Worm (Caenorhabditis elegans) whole organism, young adult: Measurements from ENCODE around the gene egl-21.

ENCODE experiments used
- C06A6.2 ChIP-seq: fragments of 200-800 bp; sonication (Bioruptor generic); conservative IDR thresholded peaks from 2 replicates; pipeline ENCODE4 v1.3.6; 2022; ENCODE audit warnings: missing genetic modification characterization, missing compliant biosample characterization
- F37B4.10 ChIP-seq: fragments of 200-800 bp; sonication (Bioruptor generic); IDR thresholded peaks from 2 replicates; pipeline ENCODE4 v1.3.6; 2022; ENCODE audit warnings: missing genetic modification characterization, missing compliant biosample characterization
- K11D2.4 ChIP-seq: fragments of 200-800 bp; sonication (Bioruptor generic); IDR thresholded peaks from 2 replicates; pipeline ENCODE4 v1.3.6; 2022; ENCODE audit warnings: missing genetic modification reagents, missing genetic modification characterization, missing compliant biosample characterization
- T26A5.8 ChIP-seq: sonication (generic microtip); optimal IDR thresholded peaks from 2 replicates; lab custom pipeline; 2016; ENCODE audit warnings: missing genetic modification characterization, missing compliant biosample characterization
- Y95B8A.8 ChIP-seq: fragments of 200-800 bp; sonication (Bioruptor generic); IDR thresholded peaks from 2 replicates; pipeline ENCODE4 v1.3.6; 2022; ENCODE audit warnings: missing genetic modification reagents, missing genetic modification characterization, missing compliant biosample characterization
- ZK185.1 ChIP-seq: sonication (generic microtip); optimal IDR thresholded peaks from 2 replicates; lab custom pipeline; 2016; ENCODE audit warnings: mild to moderate bottlenecking, missing genetic modification characterization, missing compliant biosample characterization; ENCODE audit not compliant: poor library complexity, severe bottlenecking
- atf-7 ChIP-seq: sonication (generic microtip); optimal IDR thresholded peaks from 2 replicates; lab custom pipeline; 2017; ENCODE audit warnings: mild to moderate bottlenecking, missing genetic modification characterization, missing compliant biosample characterization
- attf-6 ChIP-seq: fragments of 200-800 bp; sonication (Bioruptor generic); IDR thresholded peaks from 2 replicates; pipeline ENCODE4 v1.3.6; 2022; ENCODE audit warnings: missing genetic modification reagents, missing genetic modification characterization, missing compliant biosample characterization
- bed-2 ChIP-seq: fragments of 200-800 bp; sonication (Bioruptor generic); IDR thresholded peaks from 2 replicates; pipeline ENCODE4 v1.3.6; 2022; ENCODE audit warnings: missing genetic modification reagents, missing genetic modification characterization, missing compliant biosample characterization
- ccch-3 ChIP-seq: fragments of 200-800 bp; sonication (Bioruptor generic); optimal IDR thresholded peaks from 2 replicates; lab custom pipeline; 2018; ENCODE audit warnings: mild to moderate bottlenecking, missing genetic modification characterization, missing compliant biosample characterization
- cebp-1 ChIP-seq, 2 experiments: fragments of 200-800 bp in 1 of 2; sonication (Bioruptor generic) in 1 of 2; sonication (generic microtip) in 1 of 2; IDR thresholded peaks in 1 of 2; optimal IDR thresholded peaks in 1 of 2; 2 replicates each; pipeline versions ENCODE4 v1.3.6 to Lab custom; 2017 to 2022; ENCODE audit warnings: missing compliant biosample characterization in 2 of 2, missing genetic modification characterization in 2 of 2, mild to moderate bottlenecking in 1 of 2, missing genetic modification reagents in 1 of 2, moderate library complexity in 1 of 2
- ceh-40 ChIP-seq: fragments of 200-800 bp; sonication (Bioruptor generic); IDR thresholded peaks from 2 replicates; pipeline ENCODE4 v1.3.6; 2022; ENCODE audit warnings: missing genetic modification characterization, missing compliant biosample characterization
- ceh-58 ChIP-seq: fragments of 200-800 bp; sonication (Bioruptor generic); IDR thresholded peaks from 2 replicates; pipeline ENCODE4 v1.3.6; 2022; ENCODE audit warnings: missing genetic modification characterization, missing compliant biosample characterization
- egl-44 ChIP-seq: fragments of 200-800 bp; sonication (Bioruptor generic); IDR thresholded peaks from 2 replicates; pipeline ENCODE4 v1.3.6; 2022; ENCODE audit warnings: missing genetic modification reagents, missing genetic modification characterization, missing compliant biosample characterization
- egrh-3 ChIP-seq: fragments of 200-800 bp; sonication (Bioruptor generic); IDR thresholded peaks from 2 replicates; pipeline ENCODE4 v1.3.6; 2022; ENCODE audit warnings: missing genetic modification reagents, missing genetic modification characterization, missing compliant biosample characterization
- ekl-4 ChIP-seq: fragments of 200-800 bp; sonication (Bioruptor generic); IDR thresholded peaks from 2 replicates; pipeline ENCODE4 v1.3.6; 2022; ENCODE audit warnings: missing genetic modification reagents, missing genetic modification characterization, missing compliant biosample characterization
- him-1 ChIP-seq: sonication (generic microtip); optimal IDR thresholded peaks from 2 replicates; lab custom pipeline; 2016; ENCODE audit warnings: missing genotype, missing genetic modification reagents, missing genetic modification characterization, missing compliant biosample characterization
- hlh-26 ChIP-seq: fragments of 200-800 bp; sonication (Bioruptor generic); conservative IDR thresholded peaks from 2 replicates; pipeline ENCODE4 v1.3.6; 2022; ENCODE audit warnings: missing genetic modification reagents, missing genetic modification characterization, missing compliant biosample characterization
- hrde-1 ChIP-seq: sonication (generic microtip); optimal IDR thresholded peaks from 2 replicates; lab custom pipeline; 2016; ENCODE audit warnings: missing genetic modification characterization, mild to moderate bottlenecking, missing compliant biosample characterization, moderate library complexity, missing genotype, missing genetic modification reagents, borderline replicate concordance
- hsf-1 ChIP-seq: fragments of 200-800 bp; sonication (Bioruptor generic); IDR thresholded peaks from 2 replicates; pipeline ENCODE4 v1.3.6; 2022; ENCODE audit warnings: missing genetic modification reagents, missing genetic modification characterization, missing compliant biosample characterization
- let-526 ChIP-seq: fragments of 200-800 bp; sonication (Bioruptor generic); IDR thresholded peaks from 2 replicates; pipeline ENCODE4 v1.3.6; 2022; ENCODE audit warnings: missing genetic modification reagents, missing genetic modification characterization, missing compliant biosample characterization
- madf-3 ChIP-seq: fragments of 200-800 bp; sonication (Bioruptor generic); IDR thresholded peaks from 2 replicates; pipeline ENCODE4 v1.3.6; 2022; ENCODE audit warnings: missing genetic modification reagents, missing genetic modification characterization, missing compliant biosample characterization
- mel-28 ChIP-seq: sonication (generic microtip); optimal IDR thresholded peaks from 2 replicates; lab custom pipeline; 2016; ENCODE audit warnings: borderline replicate concordance, mild to moderate bottlenecking, missing genetic modification characterization, missing compliant biosample characterization
- nhr-120 ChIP-seq: fragments of 200-800 bp; sonication (Bioruptor generic); IDR thresholded peaks from 2 replicates; pipeline ENCODE4 v1.3.6; 2022; ENCODE audit warnings: missing genetic modification characterization, missing compliant biosample characterization
- nhr-27 ChIP-seq: fragments of 200-800 bp; sonication (Bioruptor generic); optimal IDR thresholded peaks from 2 replicates; lab custom pipeline; 2018; ENCODE audit warnings: mild to moderate bottlenecking, missing genetic modification characterization, moderate library complexity, missing compliant biosample characterization
- nhr-80 ChIP-seq: sonication (generic microtip); optimal IDR thresholded peaks from 2 replicates; lab custom pipeline; 2016; ENCODE audit warnings: missing genetic modification characterization, missing compliant biosample characterization
- nhr-90 ChIP-seq: sonication (generic microtip); optimal IDR thresholded peaks from 2 replicates; lab custom pipeline; 2016; ENCODE audit warnings: missing genotype, mild to moderate bottlenecking, missing genetic modification characterization, missing compliant biosample characterization
- pbrm-1 ChIP-seq: fragments of 200-800 bp; sonication (Bioruptor generic); IDR thresholded peaks from 2 replicates; pipeline ENCODE4 v1.3.6; 2022; ENCODE audit warnings: missing genetic modification reagents, missing genetic modification characterization, missing compliant biosample characterization
- rcor-1 ChIP-seq: fragments of 200-800 bp; sonication (Bioruptor generic); IDR thresholded peaks from 2 replicates; pipeline ENCODE4 v1.3.6; 2022; ENCODE audit warnings: missing genetic modification reagents, missing genetic modification characterization, missing compliant biosample characterization
- rpc-1 ChIP-seq, 2 experiments: fragments of 150-350 bp in 1 of 2; sonication (generic microtip) in 1 of 2; optimal IDR thresholded peaks; 2 replicates each; lab custom pipeline; 2014 to 2018; ENCODE audit warnings: missing biosample characterization in 1 of 2, missing genetic modification characterization in 1 of 2, missing genetic modification reagents in 1 of 2, missing genotype in 1 of 2
- sea-2 ChIP-seq: fragments of 200-800 bp; sonication (Bioruptor generic); IDR thresholded peaks from 2 replicates; pipeline ENCODE4 v1.3.6; 2022; ENCODE audit warnings: missing genetic modification characterization, missing compliant biosample characterization
- snpc-4 ChIP-seq, 5 experiments: fragments of 150-350 bp in 1 of 5; sonication (generic microtip) in 4 of 5; optimal IDR thresholded peaks; 2 replicates each; lab custom pipeline; 2014 to 2018; ENCODE audit warnings: missing genetic modification characterization in 5 of 5, missing biosample characterization in 3 of 5, antibody characterized with exemption in 2 of 5, mild to moderate bottlenecking in 2 of 5, missing compliant biosample characterization in 2 of 5, missing genotype in 2 of 5, moderate library complexity in 2 of 5, missing genetic modification reagents in 1 of 5
- tbx-9 ChIP-seq: sonication (generic microtip); optimal IDR thresholded peaks from 2 replicates; lab custom pipeline; 2016; ENCODE audit warnings: borderline replicate concordance, missing genetic modification characterization, inconsistent platforms, missing compliant biosample characterization
- unc-62 ChIP-seq: fragments of 150-350 bp; optimal IDR thresholded peaks from 2 replicates; lab custom pipeline; 2014; ENCODE audit warnings: missing biosample characterization, missing genetic modification reagents, missing genetic modification characterization
- zfh-2 ChIP-seq: fragments of 200-800 bp; sonication (Bioruptor generic); conservative IDR thresholded peaks from 2 replicates; pipeline ENCODE4 v1.3.6; 2022; ENCODE audit warnings: missing genetic modification reagents, missing genetic modification characterization, missing compliant biosample characterization
- ztf-3 ChIP-seq: fragments of 200-800 bp; sonication (Bioruptor generic); optimal IDR thresholded peaks from 2 replicates; lab custom pipeline; 2018; ENCODE audit warnings: mild to moderate bottlenecking, missing genetic modification characterization, missing compliant biosample characterization

The egl-21 gene

ce11 chrIV:10468662-10469061 lies 13.0 kb downstream of the egl-21 start:
- TF ChIP-seq nhr-80 (tag; lab: Kevin White, UChicago), result peak; percentile 59
- no peak for TF ChIP-seq egrh-3

DNA sequence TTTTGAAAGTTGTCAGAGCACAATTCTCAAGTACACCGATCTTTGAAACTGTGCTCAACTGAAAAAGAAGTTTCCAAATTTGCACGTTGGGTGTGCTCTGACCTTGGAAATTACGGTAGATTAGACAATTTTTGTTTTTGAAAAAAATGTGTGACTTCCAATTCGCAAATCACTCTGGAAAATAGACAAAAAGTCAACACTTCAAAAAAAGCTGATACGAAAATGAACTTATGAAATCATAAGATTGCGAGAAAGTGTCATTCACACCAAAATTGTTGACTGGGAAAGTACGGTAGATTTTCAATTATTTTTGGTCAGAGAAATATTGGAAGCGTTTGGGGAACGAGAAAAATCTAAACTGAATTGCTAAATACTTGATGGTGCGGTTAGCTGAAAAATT lies 14.3 kb downstream of the egl-21 start:
- TF ChIP-seq cebp-1 (GFP tag; IDR thresholded peaks at IDR 0.05; lab: Robert Waterston, UW) (0 out of 2 replicates have a peak, but pooled peaks have one; percentile 29), cebp-1 (tag; optimal IDR thresholded peaks at IDR 0.05; lab: Kevin White, UChicago) (peak; percentile 44), atf-7 (tag; lab: Kevin White, UChicago) (peak; percentile 5), T26A5.8 (tag; lab: Kevin White, UChicago) (no peak), sea-2 (GFP tag; lab: Robert Waterston, UW) (no peak), nhr-80 (tag; lab: Kevin White, UChicago) (peak; percentile 89)

- TF ChIP-seq Y95B8A.8 (GFP tag; lab: Robert Waterston, UW) (no peak), him-1 (no peak), cebp-1 (GFP tag; IDR thresholded peaks at IDR 0.05; lab: Robert Waterston, UW) (peak; percentile 55; the same call in 1 of the 2 replicates), cebp-1 (tag; optimal IDR thresholded peaks at IDR 0.05; lab: Kevin White, UChicago) (peak; percentile 57), nhr-80 (tag; lab: Kevin White, UChicago) (peak; percentile 73)
- TF ChIP-seq, all 124 proteins: peak for 2
Measured at ce11 chrIV:10466398-10466797, 15.2 kb downstream of the egl-21 start.

- TF ChIP-seq hsf-1 (GFP tag; lab: Robert Waterston, UW) (no peak), hlh-26 (GFP tag; lab: Robert Waterston, UW) (no peak), rcor-1 (no peak), tbx-9 (tag; lab: Kevin White, UChicago) (no peak), him-1 (no peak), unc-62 (GFP tag; lab: Kevin White, UChicago) (no peak), C06A6.2 (GFP tag; lab: Robert Waterston, UW) (no peak), ztf-3 (GFP tag; lab: Kevin White, UChicago) (no peak), ZK185.1 (tag; lab: Kevin White, UChicago) (no peak), nhr-90 (tag; lab: Kevin White, UChicago) (no peak), nhr-120 (GFP tag; lab: Robert Waterston, UW) (no peak), K11D2.4 (no peak), ceh-58 (no peak), attf-6 (GFP tag; lab: Robert Waterston, UW) (no peak), mel-28 (no peak), hrde-1 (tag; lab: Kevin White, UChicago) (no peak), bed-2 (GFP tag; lab: Robert Waterston, UW) (no peak), zfh-2 (GFP tag; lab: Robert Waterston, UW) (no peak), pbrm-1 (GFP tag; lab: Robert Waterston, UW) (no peak), rpc-1 (optimal IDR thresholded peaks at IDR 0.05; lab: Kevin White, UChicago) (no peak), rpc-1 (tag; optimal IDR thresholded peaks at IDR 0.05; lab: Kevin White, UChicago) (no peak)
Measured at ce11 chrIV:10465764-10466163, 15.9 kb downstream of the egl-21 start.

DNA sequence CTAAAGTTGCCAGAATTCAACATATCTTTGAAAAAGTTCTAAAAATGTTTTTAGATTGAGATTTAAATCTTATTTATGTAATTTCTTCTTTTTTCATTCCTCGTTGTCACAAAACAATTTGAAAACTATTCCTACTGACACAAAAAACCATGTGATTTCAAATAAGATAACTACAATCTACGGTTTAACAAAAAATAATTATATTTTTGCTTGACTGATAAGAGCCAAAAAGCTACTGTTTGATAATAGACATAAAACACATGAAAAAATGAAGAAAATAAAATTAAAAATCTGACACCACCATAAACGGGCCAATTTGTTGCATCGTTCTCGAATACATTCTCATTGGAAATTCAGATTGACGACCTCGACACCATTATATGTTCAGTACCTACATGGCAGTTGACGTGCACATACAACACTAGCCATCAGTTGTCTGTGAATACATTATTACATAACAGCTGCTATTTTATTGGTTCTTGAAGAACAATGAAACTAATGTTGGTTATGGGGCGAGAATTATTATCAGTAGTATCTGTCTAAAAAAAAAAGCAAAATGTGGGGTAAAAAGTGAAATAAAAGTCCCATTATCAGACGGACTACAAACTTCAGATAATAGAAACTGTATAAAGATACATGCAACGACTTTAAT lies 17.5 kb downstream of the egl-21 start, which contains the start of gene ugt-43:
Gene ugt-43, plus strand, starts transcription at position 602 of the 652 bp plus-strand sequence.
- TF ChIP-seq nhr-80 (tag; lab: Kevin White, UChicago), result peak; percentile 2
- TF ChIP-seq nhr-120 (GFP tag; lab: Robert Waterston, UW), result no peak

DNA sequence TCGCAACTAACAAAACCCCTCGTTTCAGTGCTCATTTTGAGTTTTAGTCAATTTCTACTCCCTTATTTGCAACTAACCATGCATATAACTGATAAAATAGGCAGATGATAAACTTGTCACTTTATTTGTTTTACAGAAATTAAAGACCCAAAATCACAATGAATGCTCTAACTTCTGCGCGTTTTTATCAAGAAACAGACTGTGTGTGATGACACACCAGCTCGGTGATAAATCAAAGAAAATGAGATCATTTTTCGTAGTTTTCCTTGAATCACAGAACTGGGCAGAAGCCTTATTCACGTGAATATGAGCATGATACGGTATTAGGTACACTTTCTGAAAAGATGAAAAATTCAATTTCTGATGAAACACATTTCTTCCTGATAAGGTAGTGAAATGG lies 18.5 kb downstream of the egl-21 start:
- TF ChIP-seq F37B4.10, result no peak
- TF ChIP-seq egl-44 (GFP tag; lab: Robert Waterston, UW), result 0 out of 2 replicates have a peak, but pooled peaks have one; percentile 14
- TF ChIP-seq snpc-4 (GFP tag; optimal IDR thresholded peaks at IDR 0.05; lab: Kevin White, UChicago), result no peak
- TF ChIP-seq snpc-4 (tag; optimal IDR thresholded peaks at IDR 0.05; lab: Kevin White, UChicago), result no peak
- TF ChIP-seq ZK185.1 (tag; lab: Kevin White, UChicago), result no peak
- no peak for TF ChIP-seq mel-28
- TF ChIP-seq ekl-4 (GFP tag; lab: Robert Waterston, UW), result no peak
- no peak for TF ChIP-seq let-526 (GFP tag; lab: Robert Waterston, UW)
- TF ChIP-seq nhr-27 (tag; lab: Kevin White, UChicago), result no peak
- peak; percentile 92 for TF ChIP-seq atf-7 (tag; lab: Kevin White, UChicago)
- TF ChIP-seq madf-3 (GFP tag; lab: Robert Waterston, UW), result no peak
- no peak for TF ChIP-seq ztf-3 (GFP tag; lab: Kevin White, UChicago)
- no peak for TF ChIP-seq ccch-3 (GFP tag; lab: Kevin White, UChicago)
- TF ChIP-seq nhr-120 (GFP tag; lab: Robert Waterston, UW), result no peak
- no peak for TF ChIP-seq ceh-40 (GFP tag; lab: Robert Waterston, UW)
- no peak for TF ChIP-seq C06A6.2 (GFP tag; lab: Robert Waterston, UW)
